Fruit fly (Drosophila melanogaster) whole organism, embryonic: ENCODE measurements around the gene CG9240.

Experiments
- CG12071 ChIP-seq: fragments of 200-800 bp; sonication (Bioruptor generic); optimal IDR thresholded peaks from 3 replicates; lab custom pipeline; 2018; ENCODE audit warnings: missing biosample characterization, mild to moderate bottlenecking, missing genetic modification characterization
- CG12299 ChIP-seq: fragments of 200-800 bp; sonication (Bioruptor generic); optimal IDR thresholded peaks from 2 replicates; lab custom pipeline; 2018; ENCODE audit warnings: missing biosample characterization, mild to moderate bottlenecking, missing genetic modification characterization
- CG12942 ChIP-seq: fragments of 200-800 bp; sonication (Bioruptor generic); optimal IDR thresholded peaks from 3 replicates; lab custom pipeline; 2016; ENCODE audit warnings: missing biosample characterization, missing genetic modification characterization
- CG14014 ChIP-seq: fragments of 200-800 bp; sonication (Bioruptor generic); IDR thresholded peaks from 2 replicates; pipeline ENCODE4 v1.3.6; 2022; ENCODE audit warnings: missing biosample characterization, missing genetic modification characterization
- CG15479 ChIP-seq: fragments of 200-800 bp; sonication (Bioruptor generic); optimal IDR thresholded peaks from 3 replicates; lab custom pipeline; 2019; ENCODE audit warnings: missing biosample characterization, mild to moderate bottlenecking, missing genetic modification characterization, moderate library complexity
- CG15601 ChIP-seq: fragments of 200-800 bp; sonication (Bioruptor generic); optimal IDR thresholded peaks from 3 replicates; lab custom pipeline; 2019; ENCODE audit warnings: missing biosample characterization, mild to moderate bottlenecking, missing genetic modification characterization, moderate library complexity
- CG1602 ChIP-seq: fragments of 200-800 bp; sonication (Bioruptor generic); optimal IDR thresholded peaks from 3 replicates; lab custom pipeline; 2016; ENCODE audit warnings: missing biosample characterization, missing genetic modification characterization
- CG1603 ChIP-seq: fragments of 200-800 bp; sonication (Bioruptor generic); optimal IDR thresholded peaks from 2 replicates; lab custom pipeline; 2019; ENCODE audit warnings: missing biosample characterization, mild to moderate bottlenecking, missing genetic modification characterization, moderate library complexity
- CG17359 ChIP-seq: fragments of 200-800 bp; sonication (Bioruptor generic); optimal IDR thresholded peaks from 3 replicates; lab custom pipeline; 2018; ENCODE audit warnings: missing biosample characterization, mild to moderate bottlenecking, missing genetic modification characterization, moderate library complexity
- CG17385 ChIP-seq: fragments of 200-800 bp; sonication (Bioruptor generic); optimal IDR thresholded peaks from 3 replicates; lab custom pipeline; 2018; ENCODE audit warnings: missing biosample characterization, mild to moderate bottlenecking, missing genetic modification characterization
- CG17802 ChIP-seq: fragments of 200-800 bp; sonication (Bioruptor generic); optimal IDR thresholded peaks from 2 replicates; lab custom pipeline; 2018; ENCODE audit warnings: missing biosample characterization, mild to moderate bottlenecking, missing genetic modification characterization, moderate library complexity
- CG2678 ChIP-seq: fragments of 200-800 bp; sonication (Bioruptor generic); optimal IDR thresholded peaks from 3 replicates; lab custom pipeline; 2019; ENCODE audit warnings: missing biosample characterization, mild to moderate bottlenecking, missing genetic modification characterization, moderate library complexity
- CG2875 ChIP-seq: fragments of 200-800 bp; sonication (Bioruptor generic); optimal IDR thresholded peaks from 2 replicates; lab custom pipeline; 2017; ENCODE audit warnings: missing biosample characterization, mild to moderate bottlenecking, missing genetic modification characterization, missing genetic modification reagents
- CG30020 ChIP-seq: fragments of 200-800 bp; optimal IDR thresholded peaks from 2 replicates; lab custom pipeline; 2019; ENCODE audit warnings: missing biosample characterization, mild to moderate bottlenecking, missing genetic modification characterization, moderate library complexity
- CG30403 ChIP-seq: fragments of 200-800 bp; sonication (Bioruptor generic); optimal IDR thresholded peaks from 3 replicates; lab custom pipeline; 2016; ENCODE audit warnings: missing biosample characterization, missing genetic modification characterization
- CG32767 ChIP-seq: fragments of 200-800 bp; sonication (Bioruptor generic); IDR thresholded peaks from 2 replicates; pipeline ENCODE4 v1.3.6; 2022; ENCODE audit warnings: missing biosample characterization, missing genetic modification characterization
- CG32772 ChIP-seq: fragments of 200-800 bp; sonication (Bioruptor generic); IDR thresholded peaks from 2 replicates; pipeline ENCODE4 v1.3.6; 2022; ENCODE audit warnings: missing biosample characterization, missing genetic modification characterization
- CG3995 ChIP-seq: fragments of 200-800 bp; sonication (Bioruptor generic); optimal IDR thresholded peaks from 3 replicates; lab custom pipeline; 2016; ENCODE audit warnings: missing biosample characterization, missing genetic modification characterization
- CG4617 ChIP-seq: fragments of 200-800 bp; sonication (Bioruptor generic); optimal IDR thresholded peaks from 3 replicates; lab custom pipeline; 2016; ENCODE audit warnings: missing biosample characterization, missing genetic modification characterization, borderline replicate concordance
- CG5180 ChIP-seq: fragments of 200-800 bp; sonication (Bioruptor generic); optimal IDR thresholded peaks from 3 replicates; lab custom pipeline; 2017; ENCODE audit warnings: missing biosample characterization, missing genetic modification characterization, mild to moderate bottlenecking, moderate library complexity, missing genetic modification reagents
- CG6254 ChIP-seq: fragments of 200-800 bp; sonication (Bioruptor generic); optimal IDR thresholded peaks from 3 replicates; lab custom pipeline; 2017; ENCODE audit warnings: mild to moderate bottlenecking, missing biosample characterization, missing genetic modification reagents, missing genetic modification characterization
- CG6689 ChIP-seq: fragments of 200-800 bp; sonication (Bioruptor generic); IDR thresholded peaks from 2 replicates; pipeline ENCODE4 v1.3.6; 2022; ENCODE audit warnings: missing biosample characterization, missing genetic modification characterization
- CG7271 ChIP-seq: fragments of 200-800 bp; sonication (Bioruptor generic); optimal IDR thresholded peaks from 2 replicates; lab custom pipeline; 2018; ENCODE audit warnings: missing biosample characterization, mild to moderate bottlenecking, missing genetic modification characterization, moderate library complexity
- CG9437 ChIP-seq: fragments of 200-800 bp; sonication (Bioruptor generic); optimal IDR thresholded peaks from 2 replicates; lab custom pipeline; 2018; ENCODE audit warnings: missing biosample characterization, mild to moderate bottlenecking, missing genetic modification characterization
- D19A ChIP-seq: fragments of 200-800 bp; optimal IDR thresholded peaks from 3 replicates; lab custom pipeline; 2019; ENCODE audit warnings: missing biosample characterization, mild to moderate bottlenecking, missing genetic modification characterization, moderate library complexity
- Dad ChIP-seq: fragments of 200-800 bp; sonication (Bioruptor generic); optimal IDR thresholded peaks from 3 replicates; lab custom pipeline; 2016; ENCODE audit warnings: missing biosample characterization, missing genetic modification characterization
- Deaf1 ChIP-seq: fragments of 200-800 bp; optimal IDR thresholded peaks from 3 replicates; lab custom pipeline; 2019; ENCODE audit warnings: missing biosample characterization, mild to moderate bottlenecking, missing genetic modification characterization, moderate library complexity
- Dref ChIP-seq: fragments of 200-800 bp; sonication (Bioruptor generic); IDR thresholded peaks from 2 replicates; pipeline ENCODE4 v1.3.6; 2022; ENCODE audit warnings: missing biosample characterization, missing genetic modification characterization
- ERR ChIP-seq: fragments of 200-800 bp; sonication (Bioruptor generic); optimal IDR thresholded peaks from 2 replicates; lab custom pipeline; 2016; ENCODE audit warnings: missing biosample characterization, missing genetic modification characterization
- Fer3 ChIP-seq: fragments of 200-800 bp; sonication (Bioruptor generic); optimal IDR thresholded peaks from 2 replicates; lab custom pipeline; 2018; ENCODE audit warnings: missing biosample characterization, mild to moderate bottlenecking, missing genetic modification characterization, moderate library complexity
- MTF-1 ChIP-seq: fragments of 200-800 bp; sonication (Bioruptor generic); optimal IDR thresholded peaks from 2 replicates; lab custom pipeline; 2018; ENCODE audit warnings: missing biosample characterization, mild to moderate bottlenecking, missing genetic modification characterization, borderline replicate concordance
- Med ChIP-seq: fragments of 200-800 bp; sonication (Bioruptor generic); peaks from one replicate; lab custom pipeline; 2016; ENCODE audit warnings: missing biosample characterization, missing genetic modification characterization, mild to moderate bottlenecking, inconsistent platforms, moderate library complexity
- Rfx ChIP-seq: fragments of 200-800 bp; sonication (Bioruptor generic); IDR thresholded peaks from 2 replicates; pipeline ENCODE4 v1.3.6; 2022; ENCODE audit warnings: missing biosample characterization, missing genetic modification characterization
- Sox102F ChIP-seq: fragments of 200-800 bp; sonication (Bioruptor generic); optimal IDR thresholded peaks from 2 replicates; lab custom pipeline; 2018; ENCODE audit warnings: missing biosample characterization, mild to moderate bottlenecking, missing genetic modification characterization, moderate library complexity
- Xrp1 ChIP-seq: fragments of 200-800 bp; sonication (Bioruptor generic); IDR thresholded peaks from 2 replicates; pipeline ENCODE4 v1.3.6; 2022; ENCODE audit warnings: missing biosample characterization, missing genetic modification characterization
- YL-1 ChIP-seq: fragments of 200-800 bp; sonication (Bioruptor generic); optimal IDR thresholded peaks from 3 replicates; lab custom pipeline; 2017; ENCODE audit warnings: missing biosample characterization, mild to moderate bottlenecking, missing genetic modification characterization
- bigmax ChIP-seq: fragments of 200-800 bp; sonication (Bioruptor generic); optimal IDR thresholded peaks from 2 replicates; lab custom pipeline; 2018; ENCODE audit warnings: missing biosample characterization, mild to moderate bottlenecking, missing genetic modification characterization
- dati ChIP-seq: fragments of 200-800 bp; sonication (Bioruptor generic); IDR thresholded peaks from 2 replicates; pipeline ENCODE4 v1.3.6; 2022; ENCODE audit warnings: missing biosample characterization, missing genetic modification characterization
- dmrt11E ChIP-seq: fragments of 200-800 bp; sonication (Bioruptor generic); optimal IDR thresholded peaks from 3 replicates; lab custom pipeline; 2018; ENCODE audit warnings: missing biosample characterization, mild to moderate bottlenecking, missing genetic modification characterization, moderate library complexity
- esg ChIP-seq: fragments of 200-800 bp; sonication (Bioruptor generic); conservative IDR thresholded peaks from 2 replicates; pipeline ENCODE4 v1.3.6; 2022; ENCODE audit warnings: missing biosample characterization, missing genetic modification characterization
- ham ChIP-seq: fragments of 200-800 bp; sonication (Bioruptor generic); IDR thresholded peaks from 2 replicates; pipeline ENCODE4 v1.3.6; 2022; ENCODE audit warnings: missing biosample characterization, missing genetic modification characterization
- nerfin-1 ChIP-seq: fragments of 200-800 bp; sonication (Bioruptor generic); optimal IDR thresholded peaks from 3 replicates; lab custom pipeline; 2019; ENCODE audit warnings: missing biosample characterization, mild to moderate bottlenecking, missing genetic modification characterization, moderate library complexity
- run ChIP-seq: fragments of 200-800 bp; sonication (Bioruptor generic); optimal IDR thresholded peaks from 3 replicates; lab custom pipeline; 2018; ENCODE audit warnings: missing biosample characterization, mild to moderate bottlenecking, missing genetic modification characterization
- salm ChIP-seq: fragments of 200-800 bp; sonication (Bioruptor generic); optimal IDR thresholded peaks from 2 replicates; lab custom pipeline; 2018; ENCODE audit warnings: missing biosample characterization, mild to moderate bottlenecking, missing genetic modification characterization
- sc ChIP-seq, 3 experiments: fragments of >200 bp in 2 of 3; fragments of 200-800 bp in 1 of 3; sonication (Bioruptor generic) in 1 of 3; optimal IDR thresholded peaks; 2 replicates in 2 of 3; 3 replicates in 1 of 3; lab custom pipeline; 2017; ENCODE audit warnings: mild to moderate bottlenecking in 1 of 3, missing biosample characterization in 1 of 3, missing genetic modification characterization in 1 of 3, missing genetic modification reagents in 1 of 3
- ttk ChIP-seq: fragments of 200-800 bp; sonication (Bioruptor generic); IDR thresholded peaks from 2 replicates; pipeline ENCODE4 v2.1.2; 2022; ENCODE audit warnings: missing biosample characterization, missing genetic modification characterization
- tx ChIP-seq: fragments of 200-800 bp; sonication (Bioruptor generic); optimal IDR thresholded peaks from 2 replicates; lab custom pipeline; 2016; ENCODE audit warnings: missing biosample characterization, missing genetic modification characterization
- usp ChIP-seq: fragments of >200 bp; optimal IDR thresholded peaks from 2 replicates; lab custom pipeline; 2017; ENCODE audit warnings: missing biosample characterization, missing genetic modification characterization
- zfh1 ChIP-seq: fragments of 200-800 bp; sonication (Bioruptor generic); IDR thresholded peaks from 3 replicates; pipeline ENCODE4 v1.3.6; 2022; ENCODE audit warnings: missing biosample characterization, missing genetic modification characterization

CG9240 gene

dm6 chrX:15671026-15671563 is 30.0 kb downstream of the CG9240 start, which contains the start of gene CG15646:
TSS of gene CG15646 (minus strand) at chrX:15671029.
- TF ChIP-seq CG2678 (tag; lab: Kevin White, UChicago) (peak; percentile 80), CG12299 (tag; lab: Kevin White, UChicago) (peak; percentile 63), CG12942 (GFP tag; lab: Kevin White, UChicago) (no peak), CG15601 (peak; percentile 100), salm (tag; lab: Kevin White, UChicago) (peak; percentile 49), CG4617 (GFP tag; lab: Kevin White, UChicago) (peak; percentile 6), MTF-1 (GFP tag; lab: Kevin White, UChicago) (no peak), zfh1 (peak; percentile 74; the same call in 2 of the 3 replicates), nerfin-1 (tag; lab: Kevin White, UChicago) (peak; percentile 98), usp (no peak), Xrp1 (GFP tag; lab: Robert Waterston, UW) (peak; percentile 91), CG30020 (tag; lab: Kevin White, UChicago) (peak; percentile 47), CG32772 (0 out of 2 replicates have a peak, but pooled peaks have one; percentile 50), CG6254 (GFP tag; lab: Kevin White, UChicago) (peak; percentile 57), CG17385 (GFP tag; lab: Kevin White, UChicago) (peak; percentile 53), Fer3 (tag; lab: Kevin White, UChicago) (peak; percentile 42), Dad (GFP tag; lab: Kevin White, UChicago) (no peak), CG6689 (peak; percentile 84), esg (GFP tag; lab: Robert Waterston, UW) (0 out of 2 replicates have a peak, but pooled peaks have one; percentile 5), CG9437 (peak; percentile 53), Dref (GFP tag; lab: Robert Waterston, UW) (no peak), tx (GFP tag; lab: Kevin White, UChicago) (no peak), Deaf1 (tag; lab: Kevin White, UChicago) (peak; percentile 43), sc (optimal IDR thresholded peaks at IDR 0.05; lab: Kevin White, UChicago) (no peak), sc (GFP tag; optimal IDR thresholded peaks at IDR 0.05; lab: Kevin White, UChicago) (peak; percentile 58), run (tag; lab: Kevin White, UChicago) (peak; percentile 22), dmrt11E (tag; lab: Kevin White, UChicago) (peak; percentile 97), CG7271 (tag; lab: Kevin White, UChicago) (peak; percentile 76), dati (GFP tag; lab: Robert Waterston, UW) (no peak), CG2875 (GFP tag; lab: Kevin White, UChicago) (peak; percentile 57), Med (GFP tag; lab: Kevin White, UChicago) (no peak), CG17359 (tag; lab: Kevin White, UChicago) (no peak), CG3995 (GFP tag; lab: Kevin White, UChicago) (no peak), CG15479 (GFP tag; lab: Kevin White, UChicago) (peak; percentile 58), D19A (tag; lab: Kevin White, UChicago) (peak; percentile 84), CG1603 (tag; lab: Kevin White, UChicago) (peak; percentile 63), CG32767 (GFP tag; lab: Robert Waterston, UW) (0 out of 2 replicates have a peak, but pooled peaks have one; percentile 28), CG17802 (no peak), CG1602 (GFP tag; lab: Kevin White, UChicago) (peak; percentile 70), ttk (GFP tag; lab: Robert Waterston, UW) (no peak), YL-1 (GFP tag; lab: Kevin White, UChicago) (no peak), CG12071 (no peak), Rfx (GFP tag; lab: Robert Waterston, UW) (0 out of 2 replicates have a peak, but pooled peaks have one; percentile 23), CG30403 (peak; percentile 70), Sox102F (GFP tag; lab: Kevin White, UChicago) (peak; percentile 61), bigmax (no peak), CG5180 (GFP tag; lab: Kevin White, UChicago) (peak; percentile 32), ERR (no peak), ham (no peak), CG14014 (GFP tag; lab: Robert Waterston, UW) (no peak)
